Worm (Caenorhabditis elegans) whole organism, L1 larva: Measurements from ENCODE around the gene lgc-14.

Experiments
- ama-1 ChIP-seq: fragments of 150-350 bp; optimal IDR thresholded peaks from 2 replicates; lab custom pipeline; 2014
- elt-3 ChIP-seq, 6 experiments: fragments of 150-350 bp in 1 of 6; sonication (generic microtip); optimal IDR thresholded peaks; 2 replicates each; lab custom pipeline; 2017 to 2018; ENCODE audit warnings: missing biosample characterization in 6 of 6, missing genetic modification characterization in 6 of 6, inconsistent platforms in 1 of 6
- fos-1 ChIP-seq: fragments of 150-350 bp; optimal IDR thresholded peaks from 2 replicates; lab custom pipeline; 2014; ENCODE audit warnings: missing biosample characterization, missing genetic modification characterization
- lin-15B ChIP-seq: fragments of 150-350 bp; sonication (generic microtip); optimal IDR thresholded peaks from 3 replicates; lab custom pipeline; 2014; ENCODE audit warnings: missing biosample characterization, missing genetic modification characterization
- lin-39 ChIP-seq: fragments of 150-350 bp; optimal IDR thresholded peaks from 2 replicates; lab custom pipeline; 2014; ENCODE audit warnings: missing biosample characterization, missing genetic modification reagents, missing genetic modification characterization
- lsy-2 ChIP-seq, 2 experiments: fragments of 150-350 bp; optimal IDR thresholded peaks; 2 replicates each; lab custom pipeline; 2014; ENCODE audit warnings: missing biosample characterization in 2 of 2, missing genetic modification characterization in 2 of 2
- nhr-77 ChIP-seq: fragments of 150-350 bp; optimal IDR thresholded peaks from 2 replicates; lab custom pipeline; 2014; ENCODE audit warnings: missing biosample characterization, missing genetic modification characterization
- snu-23 ChIP-seq: sonication (generic microtip); optimal IDR thresholded peaks from 2 replicates; lab custom pipeline; 2016; ENCODE audit warnings: missing genetic modification characterization, missing compliant biosample characterization
- swsn-7 ChIP-seq: sonication (generic microtip); optimal IDR thresholded peaks from 2 replicates; lab custom pipeline; 2016; ENCODE audit warnings: missing genetic modification characterization, missing compliant biosample characterization
- unc-130 ChIP-seq: fragments of 150-350 bp; optimal IDR thresholded peaks from 2 replicates; lab custom pipeline; 2017; ENCODE audit warnings: missing biosample characterization, missing genetic modification characterization, inconsistent platforms

DNA sequence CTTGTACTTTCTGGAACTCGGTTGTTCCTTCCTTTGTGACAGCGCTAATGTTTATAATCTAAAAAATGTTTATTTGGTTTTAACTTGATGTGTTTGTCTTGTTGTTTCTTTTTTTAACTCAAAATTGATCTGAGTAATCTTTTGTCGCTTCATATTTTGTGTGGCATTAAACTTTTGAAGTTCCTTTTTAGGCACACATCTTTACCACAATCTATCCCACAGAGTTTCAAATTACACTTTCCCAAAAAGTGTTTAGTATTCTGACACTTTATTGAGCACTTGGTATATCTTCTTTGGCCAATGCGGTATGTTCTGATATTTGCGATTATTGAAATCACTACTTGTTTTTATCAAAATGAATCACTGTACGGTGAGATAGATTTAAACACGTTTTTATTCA is 14.0 kb downstream of the lgc-14 start, which contains the start of gene lgc-18:
- TF ChIP-seq lsy-2 (tag; optimal IDR thresholded peaks at IDR 0.05; lab: Kevin White, UChicago) = no peak
- TF ChIP-seq ama-1 (lab: Kevin White, UChicago) = no peak
- TF ChIP-seq swsn-7 = no peak
- no peak for TF ChIP-seq lin-39 (tag; lab: Kevin White, UChicago)
- no peak for TF ChIP-seq unc-130 (tag; lab: Kevin White, UChicago)
- no peak for TF ChIP-seq lin-15B (tag; lab: Kevin White, UChicago)
- TF ChIP-seq nhr-77 (tag; lab: Kevin White, UChicago) = no peak
- no peak for TF ChIP-seq snu-23 (GFP tag; lab: Kevin White, UChicago)
- TF ChIP-seq fos-1 (tag; lab: Kevin White, UChicago) = no peak
- TF ChIP-seq elt-3 (tag; optimal IDR thresholded peaks at IDR 0.05; lab: Kevin White, UChicago) = no peak
